Worm (Caenorhabditis elegans) whole organism, midembryonic: ENCODE measurements around the gene C39B10.1.

Source experiments
- T22C8.4 ChIP-seq: fragments of 200-800 bp; sonication (Bioruptor generic); IDR thresholded peaks from 2 replicates; pipeline ENCODE4 v1.3.6; 2022; ENCODE audit warnings: missing genetic modification characterization, missing compliant biosample characterization
- cog-1 ChIP-seq: sonication (generic microtip); optimal IDR thresholded peaks from 2 replicates; lab custom pipeline; 2016; ENCODE audit warnings: missing genetic modification characterization, missing compliant biosample characterization
- flt-1 ChIP-seq: fragments of 200-800 bp; sonication (Bioruptor generic); IDR thresholded peaks from 2 replicates; pipeline ENCODE4 v1.3.6; 2022; ENCODE audit warnings: missing genetic modification characterization, missing compliant biosample characterization
- klf-2 ChIP-seq: fragments of 200-800 bp; sonication (Bioruptor generic); conservative IDR thresholded peaks from 2 replicates; pipeline ENCODE4 v1.3.6; 2022; ENCODE audit warnings: missing genetic modification reagents, missing genetic modification characterization, missing compliant biosample characterization
- med-1 ChIP-seq: sonication (generic microtip); optimal IDR thresholded peaks from 2 replicates; lab custom pipeline; 2017; ENCODE audit warnings: missing genetic modification characterization, mild to moderate bottlenecking, missing compliant biosample characterization, antibody characterized with exemption, missing genetic modification reagents; ENCODE audit not compliant: insufficient read depth
- ref-1 ChIP-seq: fragments of 200-800 bp; sonication (Bioruptor generic); conservative IDR thresholded peaks from 2 replicates; pipeline ENCODE4 v1.3.6; 2022; ENCODE audit warnings: missing genetic modification reagents, missing genetic modification characterization, missing compliant biosample characterization
- tab-1 ChIP-seq: fragments of 200-800 bp; sonication (Bioruptor generic); IDR thresholded peaks from 2 replicates; pipeline ENCODE4 v1.3.6; 2022; ENCODE audit warnings: missing genetic modification characterization, missing compliant biosample characterization
- ztf-23 ChIP-seq: fragments of 200-800 bp; sonication (Bioruptor generic); IDR thresholded peaks from 2 replicates; pipeline ENCODE4 v1.3.6; 2022; ENCODE audit warnings: missing genetic modification reagents, missing genetic modification characterization, missing compliant biosample characterization
- ztf-29 ChIP-seq: fragments of 200-800 bp; sonication (Bioruptor generic); IDR thresholded peaks from 2 replicates; pipeline ENCODE4 v1.3.6; 2022; ENCODE audit warnings: missing genetic modification reagents, missing genetic modification characterization, missing compliant biosample characterization

The C39B10.1 gene

DNA sequence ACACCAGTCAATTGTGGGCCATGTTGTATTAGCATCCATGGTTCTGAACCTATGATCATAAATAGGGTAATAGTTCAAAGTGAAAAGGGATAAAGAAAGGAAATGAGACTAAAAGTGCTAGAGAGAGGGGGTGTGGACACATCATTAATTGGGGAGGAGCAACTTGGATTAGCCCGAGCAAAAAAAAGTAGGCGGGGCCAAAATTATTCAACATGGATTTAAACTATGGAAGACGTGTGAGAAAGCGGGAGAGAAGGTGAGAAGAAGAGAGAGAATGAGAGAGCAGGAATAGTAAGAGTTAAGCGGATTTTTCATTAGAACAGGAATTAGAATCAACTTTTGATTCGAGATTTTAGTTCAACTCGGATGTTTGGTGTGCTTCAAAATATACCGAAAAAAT, at the start of gene C39B10.1:
Gene C39B10.1 (minus strand): TSS at position 101 of the 400 bp plus-strand sequence.
- TF ChIP-seq cog-1 = no peak

DNA sequence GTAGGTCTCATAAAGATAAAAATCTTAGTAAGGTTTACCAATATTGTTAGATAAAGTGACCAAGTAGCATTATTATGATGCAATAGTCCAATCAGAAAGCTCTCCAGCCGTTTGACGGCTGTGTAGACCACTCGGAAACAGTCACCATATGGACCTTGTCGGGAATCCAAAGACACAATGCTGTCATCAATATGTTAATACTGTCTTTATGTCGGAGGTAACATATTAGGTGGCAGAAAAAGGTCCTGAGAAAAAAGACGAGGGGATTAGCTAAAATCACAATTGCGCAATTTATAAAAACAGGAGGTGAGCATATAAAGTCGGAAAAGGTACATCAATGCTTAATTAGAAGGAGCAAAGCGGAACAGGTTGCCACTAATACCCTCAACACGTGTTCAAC, 44.5 kb upstream of the C39B10.1 start:
- TF ChIP-seq T22C8.4 (GFP tag; lab: Robert Waterston, UW) = no peak
- TF ChIP-seq flt-1 = no peak
- no peak for TF ChIP-seq ztf-23 (GFP tag; lab: Robert Waterston, UW)
- TF ChIP-seq ztf-29 (GFP tag; lab: Robert Waterston, UW) = no peak
- no peak for TF ChIP-seq klf-2 (GFP tag; lab: Robert Waterston, UW)
- TF ChIP-seq med-1 (GFP tag; lab: Kevin White, UChicago) = no peak
- TF ChIP-seq cog-1 = no peak
- no peak for TF ChIP-seq ref-1 (GFP tag; lab: Robert Waterston, UW)
- TF ChIP-seq tab-1 (GFP tag; lab: Robert Waterston, UW) = no peak

DNA sequence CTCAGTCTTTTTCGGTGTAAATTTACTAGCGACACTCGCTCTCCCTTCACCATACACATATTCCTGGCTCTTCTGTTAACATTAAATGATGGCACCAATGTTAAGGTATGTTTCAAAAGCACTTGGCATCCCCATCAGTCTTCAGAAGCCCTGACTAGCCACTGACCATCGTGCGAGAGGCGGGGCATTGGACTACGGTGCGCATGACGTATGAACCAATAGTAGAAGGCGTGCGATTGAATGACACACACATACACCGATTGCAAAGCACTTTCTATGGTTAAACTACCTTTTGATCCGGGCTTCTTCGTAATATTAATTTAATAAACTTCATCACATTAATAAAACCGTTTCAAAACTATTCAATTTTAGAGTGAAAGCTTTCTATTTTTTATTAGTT, 41.8 kb upstream of the C39B10.1 start:
- TF ChIP-seq cog-1 (no peak), med-1 (GFP tag; lab: Kevin White, UChicago) (no peak), flt-1 (no peak), ztf-23 (GFP tag; lab: Robert Waterston, UW) (no peak), klf-2 (GFP tag; lab: Robert Waterston, UW) (no peak), ztf-29 (GFP tag; lab: Robert Waterston, UW) (no peak), tab-1 (GFP tag; lab: Robert Waterston, UW) (no peak), ref-1 (GFP tag; lab: Robert Waterston, UW) (no peak), T22C8.4 (GFP tag; lab: Robert Waterston, UW) (no peak)

DNA sequence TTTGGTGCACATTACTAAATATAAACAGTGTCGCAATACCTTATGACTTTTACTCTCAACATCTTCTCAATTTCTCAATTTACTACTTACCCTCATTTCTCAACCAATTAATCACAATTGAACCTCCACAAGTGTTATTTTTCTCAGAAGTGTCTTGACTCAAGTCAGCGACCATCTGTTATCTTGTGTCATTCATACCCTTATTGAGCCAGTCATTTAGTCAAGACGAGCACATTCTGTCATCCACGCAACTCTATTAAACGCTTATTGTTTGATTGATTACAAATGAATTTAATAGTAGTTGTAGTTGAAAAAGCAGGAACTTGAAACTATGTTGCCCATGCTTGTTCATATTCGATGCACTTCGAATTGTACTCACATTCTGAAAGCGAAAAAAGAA, 40.0 kb upstream of the C39B10.1 start:
- TF ChIP-seq cog-1 (no peak), tab-1 (GFP tag; lab: Robert Waterston, UW) (no peak), flt-1 (no peak), med-1 (GFP tag; lab: Kevin White, UChicago) (no peak), ztf-29 (GFP tag; lab: Robert Waterston, UW) (no peak), klf-2 (GFP tag; lab: Robert Waterston, UW) (no peak), ref-1 (GFP tag; lab: Robert Waterston, UW) (no peak), T22C8.4 (GFP tag; lab: Robert Waterston, UW) (no peak), ztf-23 (GFP tag; lab: Robert Waterston, UW) (no peak)

DNA sequence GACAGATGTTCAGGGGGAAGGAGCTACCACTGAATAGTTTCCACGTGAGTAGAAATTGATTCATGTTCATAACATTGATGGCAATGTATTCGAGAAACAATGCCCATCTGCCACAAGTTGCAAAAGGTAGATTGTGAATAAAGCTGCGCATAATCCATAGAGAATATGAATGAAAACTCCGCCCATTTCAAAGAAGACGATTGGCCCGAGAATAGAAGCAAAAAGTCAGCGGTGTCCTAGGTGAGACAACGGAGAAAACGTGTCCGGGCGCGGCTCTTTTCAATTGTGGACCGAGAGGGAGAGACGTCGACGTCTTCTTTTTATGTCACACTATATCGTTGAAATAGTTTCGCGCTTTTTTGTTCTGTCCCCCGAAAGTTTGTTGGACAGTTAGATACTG, 36.1 kb upstream of the C39B10.1 start, which contains the start of gene vab-3:
Gene vab-3 (plus strand): TSS at position 301 of the 400 bp plus-strand sequence.
- TF ChIP-seq med-1 (GFP tag; lab: Kevin White, UChicago) (no peak), T22C8.4 (GFP tag; lab: Robert Waterston, UW) (no peak), ztf-29 (GFP tag; lab: Robert Waterston, UW) (no peak), ztf-23 (GFP tag; lab: Robert Waterston, UW) (no peak), klf-2 (GFP tag; lab: Robert Waterston, UW) (no peak)

DNA sequence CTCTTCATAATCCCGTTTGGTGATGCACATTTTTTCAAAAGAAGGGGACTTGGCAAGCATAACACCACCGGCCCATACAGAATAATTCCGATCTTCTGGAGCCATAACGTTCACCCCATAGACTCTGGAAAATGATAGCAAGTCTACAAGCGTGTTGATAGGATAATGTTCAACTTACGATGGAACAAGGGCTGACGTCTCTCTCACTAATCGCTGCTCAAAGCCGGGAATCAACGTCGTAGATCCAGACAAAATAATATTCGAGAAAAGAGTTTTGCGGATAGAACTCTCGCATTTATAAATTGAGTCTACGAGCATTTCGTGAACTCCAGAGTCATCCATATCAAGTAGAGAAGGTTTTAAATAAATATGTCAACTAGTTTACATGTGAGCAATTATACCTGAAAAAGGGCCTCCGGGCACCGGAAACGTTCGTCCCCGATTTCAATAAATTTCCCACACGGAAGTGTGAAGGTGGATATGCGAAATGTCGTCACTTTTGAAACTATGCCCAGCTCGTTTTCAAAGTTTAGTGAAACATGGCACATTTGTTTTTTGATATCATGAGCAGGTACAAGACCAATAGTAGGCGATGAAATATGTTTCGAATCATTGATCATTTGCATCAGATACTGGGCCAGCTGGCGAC, 28.6 kb upstream of the C39B10.1 start:
- no peak for TF ChIP-seq klf-2 (GFP tag; lab: Robert Waterston, UW)
- TF ChIP-seq med-1 (GFP tag; lab: Kevin White, UChicago) = no peak
- TF ChIP-seq ztf-29 (GFP tag; lab: Robert Waterston, UW) = no peak
- TF ChIP-seq flt-1 = no peak
- TF ChIP-seq T22C8.4 (GFP tag; lab: Robert Waterston, UW) = no peak
- no peak for TF ChIP-seq tab-1 (GFP tag; lab: Robert Waterston, UW)
- no peak for TF ChIP-seq cog-1
- TF ChIP-seq ztf-23 (GFP tag; lab: Robert Waterston, UW) = no peak
- TF ChIP-seq ref-1 (GFP tag; lab: Robert Waterston, UW) = no peak

DNA sequence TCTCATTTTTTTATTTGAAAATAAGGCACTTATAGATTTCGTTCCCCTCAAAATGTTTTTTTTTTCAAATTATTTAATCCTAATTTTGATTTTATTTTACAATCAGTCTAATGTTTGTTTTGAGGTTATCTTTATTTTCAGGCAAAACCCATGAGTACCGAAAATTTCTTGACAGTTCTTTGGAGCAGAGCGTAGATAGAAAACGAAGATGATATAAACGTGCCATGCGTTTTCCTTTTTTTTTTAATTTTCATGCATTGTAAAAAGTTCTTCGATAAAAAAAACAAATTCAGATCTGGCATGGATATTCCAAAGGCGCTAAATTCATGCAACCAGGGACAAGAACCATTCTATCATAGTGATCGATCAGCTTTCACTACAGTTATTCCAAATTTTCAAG, 27.6 kb upstream of the C39B10.1 start, which contains the start of gene C33D3.5:
Gene C33D3.5 (plus strand): TSS at position 301 of the 400 bp plus-strand sequence.
- TF ChIP-seq T22C8.4 (GFP tag; lab: Robert Waterston, UW) = no peak
- no peak for TF ChIP-seq ref-1 (GFP tag; lab: Robert Waterston, UW)
- TF ChIP-seq klf-2 (GFP tag; lab: Robert Waterston, UW) = no peak
- TF ChIP-seq med-1 (GFP tag; lab: Kevin White, UChicago) = no peak
- no peak for TF ChIP-seq ztf-29 (GFP tag; lab: Robert Waterston, UW)
- no peak for TF ChIP-seq ztf-23 (GFP tag; lab: Robert Waterston, UW)

DNA sequence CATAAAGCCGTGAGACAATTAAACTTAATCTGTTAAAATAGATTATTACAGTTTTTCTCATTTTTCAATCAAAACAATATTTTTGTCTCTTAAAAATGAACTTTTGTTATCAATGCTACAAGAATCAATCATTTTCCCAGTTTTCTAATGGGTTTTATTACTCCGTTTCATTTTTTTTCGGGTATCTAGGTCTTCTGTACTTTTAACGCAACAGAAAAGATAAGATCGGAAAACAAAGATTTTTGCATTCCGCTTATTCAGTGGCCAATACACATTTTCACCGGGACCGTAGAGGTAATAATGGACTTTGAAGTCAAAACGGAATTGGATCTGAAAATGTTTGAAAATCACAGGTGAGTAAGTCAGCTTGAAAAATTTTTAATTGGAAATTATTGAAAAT, 25.3 kb upstream of the C39B10.1 start, which contains the start of gene C33D3.4:
Gene C33D3.4 (plus strand): TSS at position 301 of the 400 bp plus-strand sequence.
- TF ChIP-seq cog-1 = no peak
- no peak for TF ChIP-seq klf-2 (GFP tag; lab: Robert Waterston, UW)
- TF ChIP-seq med-1 (GFP tag; lab: Kevin White, UChicago) = no peak
- no peak for TF ChIP-seq tab-1 (GFP tag; lab: Robert Waterston, UW)
- no peak for TF ChIP-seq ztf-23 (GFP tag; lab: Robert Waterston, UW)
- TF ChIP-seq ztf-29 (GFP tag; lab: Robert Waterston, UW) = no peak
- no peak for TF ChIP-seq T22C8.4 (GFP tag; lab: Robert Waterston, UW)
- no peak for TF ChIP-seq flt-1
- TF ChIP-seq ref-1 (GFP tag; lab: Robert Waterston, UW) = no peak

DNA sequence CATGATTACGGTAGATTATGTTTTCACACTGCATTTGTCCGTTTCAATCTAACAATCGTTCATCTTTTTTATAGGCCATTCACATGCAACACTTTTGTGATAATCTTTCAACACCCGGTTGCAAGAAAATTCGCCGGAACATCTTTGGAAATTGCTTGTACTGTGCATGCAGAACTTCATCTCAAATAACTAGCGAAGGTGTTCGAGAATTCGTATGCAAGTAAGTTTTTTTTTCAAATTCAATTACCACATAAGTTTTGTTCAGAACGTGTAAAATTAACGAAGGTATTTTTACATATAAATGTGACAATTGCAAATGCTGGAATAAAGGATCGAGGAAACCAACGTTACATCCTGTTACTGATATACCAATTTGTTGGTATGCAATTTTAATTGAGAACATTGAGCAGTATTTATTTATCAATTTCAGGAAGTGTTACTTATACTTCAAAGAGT, 21.9 kb upstream of the C39B10.1 start, which contains the start of gene C33D3.3:
Gene C33D3.3 (plus strand): TSS at position 51 of the 456 bp plus-strand sequence.
- no peak for TF ChIP-seq ztf-29 (GFP tag; lab: Robert Waterston, UW)
- no peak for TF ChIP-seq ztf-23 (GFP tag; lab: Robert Waterston, UW)
- no peak for TF ChIP-seq flt-1

DNA sequence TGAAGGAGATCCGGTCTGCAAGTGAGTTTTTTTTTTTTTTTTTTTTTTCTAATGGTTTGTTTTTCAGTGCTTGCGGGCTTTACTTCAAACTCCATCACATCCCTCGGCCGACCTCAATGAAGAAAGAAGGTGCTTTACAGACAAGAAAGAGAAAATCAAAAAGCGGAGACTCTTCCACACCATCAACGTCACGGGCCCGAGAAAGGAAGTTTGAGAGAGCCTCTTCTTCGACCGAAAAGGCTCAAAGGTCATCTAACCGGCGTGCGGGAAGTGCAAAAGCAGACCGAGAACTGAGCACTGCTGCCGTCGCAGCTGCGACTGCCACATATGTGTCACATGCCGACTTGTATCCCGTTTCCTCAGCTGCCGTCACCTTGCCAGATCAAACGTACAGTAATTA, 18.8 kb upstream of the C39B10.1 start:
- TF ChIP-seq klf-2 (GFP tag; lab: Robert Waterston, UW) (no peak), ztf-23 (GFP tag; lab: Robert Waterston, UW) (no peak), flt-1 (no peak), med-1 (GFP tag; lab: Kevin White, UChicago) (no peak), tab-1 (GFP tag; lab: Robert Waterston, UW) (no peak), cog-1 (no peak), ztf-29 (GFP tag; lab: Robert Waterston, UW) (no peak), T22C8.4 (GFP tag; lab: Robert Waterston, UW) (no peak)
